Worm (Caenorhabditis elegans): ENCODE data around the gene fpn-1.2.

ce11 chrV:1460069-1460468 is 4.4 kb downstream of the fpn-1.2 start, which contains the start of gene hacd-1:
- TF ChIP-seq snpc-4 (GFP tag; optimal IDR thresholded peaks at IDR 0.05) (no peak), snpc-4 (tag; optimal IDR thresholded peaks at IDR 0.05) (no peak), T07F8.4 (tag; optimal IDR thresholded peaks at IDR 0.05) (no peak), F52B5.7 (tag; optimal IDR thresholded peaks at IDR 0.05) (no peak)
